Worm (Caenorhabditis elegans) whole organism, L4 larva: Measurements from ENCODE around the gene aptf-4.

Experiments
- F49E8.2 ChIP-seq: sonication (generic microtip); optimal IDR thresholded peaks from 2 replicates; lab custom pipeline; 2016; ENCODE audit warnings: missing compliant biosample characterization, mild to moderate bottlenecking, missing genetic modification characterization, borderline replicate concordance
- T26A8.4 ChIP-seq: fragments of 200-800 bp; sonication (Bioruptor generic); IDR thresholded peaks from 2 replicates; pipeline ENCODE4 v1.3.6; 2022; ENCODE audit warnings: missing genetic modification characterization, missing compliant biosample characterization
- ZK546.5 ChIP-seq, 2 experiments: sonication (generic microtip); optimal IDR thresholded peaks; 2 replicates each; lab custom pipeline; 2017; ENCODE audit warnings: missing biosample characterization in 2 of 2, missing genetic modification characterization in 2 of 2
- aha-1 ChIP-seq: fragments of 150-350 bp; peaks from one replicate; lab custom pipeline; 2014; ENCODE audit warnings: missing biosample characterization, missing genetic modification characterization
- arid-1 ChIP-seq: fragments of 200-800 bp; sonication (Bioruptor generic); conservative IDR thresholded peaks from 2 replicates; pipeline ENCODE4 v1.3.6; 2022; ENCODE audit warnings: missing genetic modification reagents, missing genetic modification characterization, missing compliant biosample characterization
- ceh-44 ChIP-seq: fragments of 200-800 bp; sonication (Bioruptor generic); IDR thresholded peaks from 2 replicates; pipeline ENCODE4 v1.3.6; 2022; ENCODE audit warnings: missing genetic modification reagents, missing genetic modification characterization, missing compliant biosample characterization
- ceh-62 ChIP-seq: sonication (generic microtip); optimal IDR thresholded peaks from 2 replicates; lab custom pipeline; 2017; ENCODE audit warnings: missing biosample characterization, missing genetic modification characterization
- ceh-82 ChIP-seq: sonication (generic microtip); optimal IDR thresholded peaks from 2 replicates; lab custom pipeline; 2017; ENCODE audit warnings: missing biosample characterization, missing genetic modification characterization
- daf-12 ChIP-seq: fragments of 150-350 bp; optimal IDR thresholded peaks from 2 replicates; lab custom pipeline; 2014; ENCODE audit warnings: missing biosample characterization, missing genetic modification reagents, missing genetic modification characterization
- daf-16 ChIP-seq, 3 experiments: sonication (generic microtip); optimal IDR thresholded peaks; 2 replicates each; lab custom pipeline; 2016 to 2017; ENCODE audit warnings: missing genetic modification characterization in 3 of 3, missing genetic modification reagents in 3 of 3, mild to moderate bottlenecking in 2 of 3, missing compliant biosample characterization in 2 of 3, missing biosample characterization in 1 of 3, moderate library complexity in 1 of 3
- dmd-6 ChIP-seq: fragments of 200-800 bp; sonication (Bioruptor generic); IDR thresholded peaks from 2 replicates; pipeline ENCODE4 v1.3.6; 2022; ENCODE audit warnings: missing genetic modification reagents, missing genetic modification characterization, missing compliant biosample characterization
- duxl-1 ChIP-seq: sonication (generic microtip); optimal IDR thresholded peaks from 2 replicates; lab custom pipeline; 2016; ENCODE audit warnings: mild to moderate bottlenecking, missing genetic modification characterization, moderate library complexity, missing compliant biosample characterization; ENCODE audit not compliant: poor library complexity
- dve-1 ChIP-seq: sonication (generic microtip); optimal IDR thresholded peaks from 2 replicates; lab custom pipeline; 2017; ENCODE audit warnings: antibody characterized with exemption, mild to moderate bottlenecking, missing genetic modification characterization, missing compliant biosample characterization; ENCODE audit not compliant: insufficient read depth
- egl-43 ChIP-seq: fragments of 200-800 bp; sonication (Bioruptor generic); IDR thresholded peaks from 2 replicates; pipeline ENCODE4 v1.3.6; 2022; ENCODE audit warnings: missing genetic modification reagents, missing genetic modification characterization, missing compliant biosample characterization
- hlh-11 ChIP-seq: fragments of 200-800 bp; sonication (Bioruptor generic); optimal IDR thresholded peaks from 2 replicates; lab custom pipeline; 2018; ENCODE audit warnings: mild to moderate bottlenecking, missing genetic modification characterization, missing compliant biosample characterization
- lim-7 ChIP-seq: fragments of 200-800 bp; sonication (Bioruptor generic); IDR thresholded peaks from 2 replicates; pipeline ENCODE4 v1.3.6; 2022; ENCODE audit warnings: missing genetic modification characterization, missing compliant biosample characterization
- lin-1 ChIP-seq: fragments of 200-800 bp; sonication (Bioruptor generic); IDR thresholded peaks from 2 replicates; pipeline ENCODE4 v1.3.6; 2022; ENCODE audit warnings: missing genetic modification reagents, missing genetic modification characterization, missing compliant biosample characterization
- lsy-2 ChIP-seq, 2 experiments: fragments of 150-350 bp in 1 of 2; sonication (generic microtip) in 1 of 2; optimal IDR thresholded peaks; 2 replicates each; lab custom pipeline; 2014 to 2017; ENCODE audit warnings: missing biosample characterization in 2 of 2, missing genetic modification characterization in 2 of 2
- mdt-29 ChIP-seq: fragments of 200-800 bp; sonication (Bioruptor generic); IDR thresholded peaks from 2 replicates; pipeline ENCODE4 v1.3.6; 2022; ENCODE audit warnings: missing genetic modification reagents, missing genetic modification characterization, missing compliant biosample characterization
- mep-1 ChIP-seq: fragments of 150-350 bp; sonication (generic microtip); optimal IDR thresholded peaks from 3 replicates; lab custom pipeline; 2014; ENCODE audit warnings: missing biosample characterization, missing genetic modification characterization
- mes-2 ChIP-seq: sonication (generic microtip); optimal IDR thresholded peaks from 2 replicates; lab custom pipeline; 2016; ENCODE audit warnings: missing genotype, mild to moderate bottlenecking, missing genetic modification characterization, missing compliant biosample characterization; ENCODE audit not compliant: poor library complexity, severe bottlenecking
- mxl-2 ChIP-seq: fragments of 200-800 bp; sonication (Bioruptor generic); conservative IDR thresholded peaks from 2 replicates; pipeline ENCODE4 v1.3.6; 2022; ENCODE audit warnings: missing genetic modification reagents, missing genetic modification characterization, missing compliant biosample characterization
- mxl-3 ChIP-seq: fragments of 200-800 bp; sonication (Bioruptor generic); optimal IDR thresholded peaks from 2 replicates; lab custom pipeline; 2018; ENCODE audit warnings: mild to moderate bottlenecking, missing genetic modification characterization, missing compliant biosample characterization
- nhr-102 ChIP-seq: sonication (generic microtip); optimal IDR thresholded peaks from 2 replicates; lab custom pipeline; 2016; ENCODE audit warnings: mild to moderate bottlenecking, missing genetic modification characterization, moderate library complexity, missing compliant biosample characterization
- nhr-237 ChIP-seq: sonication (generic microtip); optimal IDR thresholded peaks from 2 replicates; lab custom pipeline; 2017; ENCODE audit warnings: missing biosample characterization, missing genetic modification characterization
- nhr-28 ChIP-seq: fragments of 150-350 bp; optimal IDR thresholded peaks from 2 replicates; lab custom pipeline; 2014; ENCODE audit warnings: missing biosample characterization, missing genetic modification characterization
- nhr-77 ChIP-seq: fragments of 150-350 bp; optimal IDR thresholded peaks from 2 replicates; lab custom pipeline; 2014; ENCODE audit warnings: missing biosample characterization, missing genetic modification characterization
- pha-4 ChIP-seq, 2 experiments: fragments of 150-350 bp in 1 of 2; fragments of 200-800 bp in 1 of 2; sonication (Bioruptor generic) in 1 of 2; IDR thresholded peaks in 1 of 2; optimal IDR thresholded peaks in 1 of 2; 2 replicates each; pipeline versions ENCODE4 v1.3.6 to Lab custom; 2014 to 2022; ENCODE audit warnings: missing genetic modification characterization in 2 of 2, missing genetic modification reagents in 2 of 2, missing biosample characterization in 1 of 2, missing compliant biosample characterization in 1 of 2
- saeg-2 ChIP-seq: fragments of 200-800 bp; sonication (Bioruptor generic); IDR thresholded peaks from 2 replicates; pipeline ENCODE4 v1.3.6; 2022; ENCODE audit warnings: missing genetic modification reagents, missing genetic modification characterization, missing compliant biosample characterization
- snpc-1.2 ChIP-seq: fragments of 200-800 bp; sonication (Bioruptor generic); IDR thresholded peaks from 2 replicates; pipeline ENCODE4 v1.3.6; 2022; ENCODE audit warnings: missing genetic modification reagents, missing genetic modification characterization, missing compliant biosample characterization
- spr-1 ChIP-seq: sonication (generic microtip); optimal IDR thresholded peaks from 2 replicates; lab custom pipeline; 2016; ENCODE audit warnings: mild to moderate bottlenecking, missing genetic modification characterization, missing compliant biosample characterization
- tag-97 ChIP-seq: fragments of 200-800 bp; sonication (Bioruptor generic); IDR thresholded peaks from 2 replicates; pipeline ENCODE4 v1.3.6; 2022; ENCODE audit warnings: missing genetic modification characterization, missing compliant biosample characterization
- tra-1 ChIP-seq: fragments of 200-800 bp; sonication (Bioruptor generic); IDR thresholded peaks from 2 replicates; pipeline ENCODE4 v1.3.6; 2022; ENCODE audit warnings: missing genetic modification reagents, missing genetic modification characterization, missing compliant biosample characterization
- unc-62 ChIP-seq, 3 experiments: fragments of 150-350 bp in 1 of 3; sonication (generic microtip); optimal IDR thresholded peaks in 2 of 3; peaks in 1 of 3; 1 replicate in 1 of 3; 2 replicates in 2 of 3; lab custom pipeline; 2014 to 2017; ENCODE audit warnings: missing biosample characterization in 3 of 3, missing genetic modification characterization in 3 of 3, missing genetic modification reagents in 3 of 3, missing genotype in 1 of 3
- ztf-7 ChIP-seq: fragments of 150-350 bp; optimal IDR thresholded peaks from 2 replicates; lab custom pipeline; 2014; ENCODE audit warnings: missing biosample characterization, missing genetic modification characterization

The aptf-4 gene

DNA sequence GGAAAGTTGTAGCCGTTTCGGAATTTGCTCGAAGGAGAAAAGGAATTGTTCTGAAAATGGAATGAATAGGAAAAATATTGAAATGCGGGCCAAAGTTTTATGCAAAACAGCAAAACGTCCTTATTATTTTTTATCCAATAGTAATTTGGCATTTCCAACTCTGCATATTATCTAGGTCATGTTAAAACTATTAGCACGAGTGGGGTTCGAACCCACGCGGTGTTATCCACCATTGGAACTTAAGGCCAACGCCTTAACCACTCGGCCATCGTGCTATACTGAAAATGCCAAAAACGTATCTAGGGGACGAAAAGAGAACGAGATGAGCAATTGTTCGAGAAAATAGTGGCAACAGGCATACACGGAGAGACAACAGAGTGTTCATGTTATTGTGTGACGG, 41.0 kb downstream of the aptf-4 start:
- 0 out of 2 replicates have a peak, but pooled peaks have one; percentile 30 for TF ChIP-seq lim-7 (GFP tag; lab: Robert Waterston, UW)
- TF ChIP-seq daf-16 (GFP tag; optimal IDR thresholded peaks at IDR 0.05; lab: Kevin White, UChicago): no peak
- TF ChIP-seq daf-16 (tag; optimal IDR thresholded peaks at IDR 0.05; lab: Kevin White, UChicago): no peak
- TF ChIP-seq arid-1: 0 out of 2 replicates have a peak, but pooled peaks have one; percentile 13

DNA sequence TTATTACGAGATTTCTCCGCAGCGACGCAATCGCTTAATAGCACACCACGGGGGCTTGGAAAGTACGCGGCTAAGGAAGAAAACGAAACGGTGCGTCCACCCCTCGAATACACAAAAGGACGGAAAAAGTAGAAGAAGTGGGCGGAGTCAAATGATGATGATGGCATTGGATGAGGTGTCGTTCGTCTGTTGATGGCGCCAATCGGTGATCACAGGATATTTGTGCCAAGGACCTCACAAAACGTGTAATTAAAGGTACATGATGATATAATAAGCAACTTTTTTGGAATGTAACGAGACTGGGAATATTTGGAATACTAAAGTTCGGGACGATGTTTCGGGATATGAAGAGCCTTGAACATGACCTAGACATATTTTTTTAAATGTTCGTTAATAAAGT, 43.6 kb downstream of the aptf-4 start, which contains the start of gene cutl-12:
TSS of gene cutl-12 (minus strand) at position 101 of the 400 bp plus-strand sequence.
- TF ChIP-seq duxl-1 (tag; lab: Kevin White, UChicago): no peak
- TF ChIP-seq egl-43 (GFP tag; lab: Robert Waterston, UW): no peak
- no peak for TF ChIP-seq dmd-6 (GFP tag; lab: Robert Waterston, UW)

DNA sequence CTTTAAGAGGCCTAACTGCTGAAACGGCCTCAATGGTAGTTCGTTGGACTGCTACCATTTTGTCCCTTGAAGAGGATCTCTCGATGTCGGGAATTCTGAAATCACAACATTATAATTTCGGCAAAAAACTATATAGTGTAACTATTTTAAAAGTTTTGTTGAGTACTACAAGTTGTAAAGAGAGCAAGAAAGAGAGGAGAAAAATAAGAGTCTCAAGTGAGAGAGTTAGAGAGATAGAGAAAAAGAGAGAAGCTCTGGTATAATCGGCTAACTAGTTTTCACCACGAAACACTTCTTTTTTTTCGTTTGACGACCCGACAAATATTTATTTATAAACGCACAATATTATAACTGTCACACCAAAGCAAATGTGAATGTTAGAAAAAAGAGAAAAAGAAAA, 46.8 kb downstream of the aptf-4 start, which contains the start of gene vab-9:
TSS of gene vab-9 (minus strand) at position 101 of the 400 bp plus-strand sequence.
- TF ChIP-seq nhr-102 (tag; lab: Kevin White, UChicago) (no peak), ztf-7 (tag; lab: Kevin White, UChicago) (no peak), lim-7 (GFP tag; lab: Robert Waterston, UW) (no peak), arid-1 (no peak), ceh-82 (no peak), nhr-77 (tag; lab: Kevin White, UChicago) (no peak), tag-97 (GFP tag; lab: Robert Waterston, UW) (no peak), saeg-2 (GFP tag; lab: Robert Waterston, UW) (no peak), mes-2 (no peak), mdt-29 (GFP tag; lab: Robert Waterston, UW) (no peak)

DNA sequence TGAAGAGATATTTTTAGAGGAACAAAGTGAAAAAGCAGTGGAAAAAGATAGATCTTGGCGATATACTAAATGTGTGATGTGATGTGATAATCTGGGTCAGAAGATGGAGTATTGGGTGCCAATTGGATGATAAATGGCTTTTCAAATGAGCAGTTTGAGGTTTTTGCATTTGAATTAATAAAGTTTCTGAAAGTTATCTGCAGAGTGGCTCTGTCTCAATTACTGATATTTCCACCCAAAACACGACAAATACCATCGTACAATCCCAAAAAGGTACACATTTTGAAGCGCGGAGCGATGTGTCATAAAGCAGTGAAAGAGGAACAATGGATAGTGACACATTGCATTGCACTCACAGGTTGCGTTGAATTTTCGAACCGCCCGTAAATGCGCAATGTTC, 48.8 kb downstream of the aptf-4 start:
- TF ChIP-seq lim-7 (GFP tag; lab: Robert Waterston, UW) (no peak), aha-1 (tag; lab: Kevin White, UChicago) (peak; percentile 26), unc-62 (GFP tag; optimal IDR thresholded peaks at IDR 0.05 in 1 of 2; lab: Kevin White, UChicago) (peak in 1 of 2 experiments; percentile 96), unc-62 (tag; optimal IDR thresholded peaks at IDR 0.05; lab: Kevin White, UChicago) (no peak)

DNA sequence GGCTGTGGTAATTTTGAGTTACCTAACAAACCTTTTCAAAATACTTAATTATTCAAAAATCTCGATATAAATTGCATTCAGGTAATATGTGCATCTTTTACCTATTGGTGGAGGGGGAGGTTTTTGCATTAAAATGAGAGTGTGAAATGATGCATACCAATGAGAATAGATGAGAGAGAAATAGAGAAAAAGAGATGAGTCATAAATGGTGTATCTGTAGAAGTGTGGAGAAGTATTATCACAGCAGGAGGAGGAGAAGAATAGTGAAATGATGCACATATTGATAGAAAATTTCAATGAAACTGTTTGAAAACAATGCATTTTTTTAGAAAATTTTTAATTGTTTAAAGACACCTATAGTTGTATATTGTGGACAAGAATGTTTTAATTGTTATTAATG, 49.7 kb downstream of the aptf-4 start:
- no peak for TF ChIP-seq tra-1 (GFP tag; lab: Robert Waterston, UW)
- no peak for TF ChIP-seq pha-4 (GFP tag; IDR thresholded peaks at IDR 0.05; lab: Robert Waterston, UW)
- peak; percentile 65 for TF ChIP-seq pha-4 (tag; optimal IDR thresholded peaks at IDR 0.05; lab: Kevin White, UChicago)
- TF ChIP-seq spr-1: no peak
- TF ChIP-seq daf-12: no peak
- TF ChIP-seq mxl-3 (GFP tag; lab: Kevin White, UChicago): no peak
- peak; percentile 51 for TF ChIP-seq dve-1
- TF ChIP-seq daf-16 (GFP tag; optimal IDR thresholded peaks at IDR 0.05; lab: Kevin White, UChicago): no peak
- peak; percentile 15 for TF ChIP-seq daf-16 (tag; optimal IDR thresholded peaks at IDR 0.05; lab: Kevin White, UChicago)
- TF ChIP-seq lin-1 (GFP tag; lab: Robert Waterston, UW): no peak
- peak in 1 of 2 experiments; percentile 31 for TF ChIP-seq lsy-2 (tag; optimal IDR thresholded peaks at IDR 0.05; lab: Kevin White, UChicago)
- TF ChIP-seq ceh-82: no peak
- peak; percentile 26 for TF ChIP-seq mep-1

DNA sequence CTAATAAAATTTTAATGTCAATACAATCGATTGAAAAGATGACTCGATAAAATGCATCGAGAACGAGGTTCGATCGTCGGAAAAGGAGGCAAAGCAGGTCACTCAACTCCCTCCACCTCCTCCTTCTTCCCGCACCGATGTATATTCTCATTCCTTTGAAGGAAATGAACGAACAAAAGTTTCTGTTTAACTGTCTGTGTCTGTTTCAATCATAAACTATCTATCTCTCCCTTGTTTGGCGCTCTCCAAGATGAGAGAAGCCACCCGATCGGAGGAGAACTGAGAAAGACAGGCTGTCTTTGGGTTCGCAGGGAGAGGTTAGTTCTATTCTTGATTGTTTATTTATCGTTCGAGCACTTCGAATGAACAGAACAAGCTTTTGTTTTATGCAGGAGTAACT, 50.3 kb downstream of the aptf-4 start, which contains the start of gene D2085.7:
TSS of gene D2085.7 (plus strand) at position 251 of the 400 bp plus-strand sequence.
- TF ChIP-seq ceh-44 (GFP tag; lab: Robert Waterston, UW) (no peak), daf-16 (GFP tag; optimal IDR thresholded peaks at IDR 0.05; lab: Kevin White, UChicago) (no peak), daf-16 (tag; optimal IDR thresholded peaks at IDR 0.05; lab: Kevin White, UChicago) (peak; percentile 19), nhr-28 (peak; percentile 3), ceh-62 (tag; lab: Kevin White, UChicago) (no peak), T26A8.4 (GFP tag; lab: Robert Waterston, UW) (no peak), nhr-237 (no peak), F49E8.2 (tag; lab: Kevin White, UChicago) (no peak), daf-12 (no peak), lin-1 (GFP tag; lab: Robert Waterston, UW) (no peak), mes-2 (peak; percentile 10), mxl-2 (GFP tag; lab: Robert Waterston, UW) (no peak), dve-1 (peak; percentile 9), hlh-11 (peak; percentile 14), ZK546.5 (tag; optimal IDR thresholded peaks at IDR 0.05; lab: Kevin White, UChicago) (no peak), snpc-1.2 (GFP tag; lab: Robert Waterston, UW) (no peak)
- TF ChIP-seq, all 104 proteins: peak for 5
